Fruit fly (Drosophila melanogaster) whole organism, larva: ENCODE results near the gene Zasp66.

Experiments used
- noc ChIP-seq: fragments of 200-800 bp; sonication (Bioruptor generic); optimal IDR thresholded peaks from 3 replicates; lab custom pipeline; 2019; ENCODE audit warnings: missing biosample characterization, mild to moderate bottlenecking, missing genetic modification characterization, moderate library complexity

Zasp66 gene

DNA sequence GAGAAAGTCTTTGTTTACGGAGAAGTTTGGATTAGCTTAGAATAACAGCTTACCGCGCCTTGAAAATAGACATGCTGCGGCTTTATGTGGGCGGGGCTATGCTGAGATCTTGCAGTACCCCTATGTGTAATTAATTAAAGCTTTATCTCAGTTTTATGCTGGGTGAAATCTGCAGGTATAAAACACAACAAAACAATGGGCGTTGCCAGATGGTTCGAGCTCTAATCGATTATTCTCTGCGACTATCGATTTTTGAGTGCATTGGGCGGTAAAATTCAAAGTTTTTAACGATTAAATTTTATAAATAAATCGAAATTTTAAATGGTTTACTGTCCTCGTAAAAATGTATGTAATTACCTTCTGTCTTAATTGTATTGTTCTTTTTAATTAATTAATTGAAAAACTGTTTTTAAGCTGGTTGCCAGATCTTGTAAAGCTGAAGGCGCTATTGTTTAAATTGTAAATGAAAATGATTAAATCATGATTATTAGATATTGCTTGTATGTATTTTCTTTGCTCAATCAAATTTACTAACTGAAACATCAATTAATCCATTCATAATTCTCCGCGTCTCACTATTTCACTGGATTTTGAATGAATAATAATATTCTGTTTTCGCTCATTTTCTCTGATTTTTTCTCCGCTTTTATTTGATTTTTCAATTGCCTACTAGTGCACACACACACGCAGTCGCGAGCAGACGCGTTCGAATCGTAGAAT, at the start of gene Zasp66, which contains the start of gene GAPsec:
TSS of gene Zasp66 (plus strand) at position 670 of the 720 bp plus-strand sequence.
TSS of gene GAPsec (minus strand) at position 200 of the 720 bp plus-strand sequence.
- TF ChIP-seq noc (tag; lab: Kevin White, UChicago), result no peak

DNA sequence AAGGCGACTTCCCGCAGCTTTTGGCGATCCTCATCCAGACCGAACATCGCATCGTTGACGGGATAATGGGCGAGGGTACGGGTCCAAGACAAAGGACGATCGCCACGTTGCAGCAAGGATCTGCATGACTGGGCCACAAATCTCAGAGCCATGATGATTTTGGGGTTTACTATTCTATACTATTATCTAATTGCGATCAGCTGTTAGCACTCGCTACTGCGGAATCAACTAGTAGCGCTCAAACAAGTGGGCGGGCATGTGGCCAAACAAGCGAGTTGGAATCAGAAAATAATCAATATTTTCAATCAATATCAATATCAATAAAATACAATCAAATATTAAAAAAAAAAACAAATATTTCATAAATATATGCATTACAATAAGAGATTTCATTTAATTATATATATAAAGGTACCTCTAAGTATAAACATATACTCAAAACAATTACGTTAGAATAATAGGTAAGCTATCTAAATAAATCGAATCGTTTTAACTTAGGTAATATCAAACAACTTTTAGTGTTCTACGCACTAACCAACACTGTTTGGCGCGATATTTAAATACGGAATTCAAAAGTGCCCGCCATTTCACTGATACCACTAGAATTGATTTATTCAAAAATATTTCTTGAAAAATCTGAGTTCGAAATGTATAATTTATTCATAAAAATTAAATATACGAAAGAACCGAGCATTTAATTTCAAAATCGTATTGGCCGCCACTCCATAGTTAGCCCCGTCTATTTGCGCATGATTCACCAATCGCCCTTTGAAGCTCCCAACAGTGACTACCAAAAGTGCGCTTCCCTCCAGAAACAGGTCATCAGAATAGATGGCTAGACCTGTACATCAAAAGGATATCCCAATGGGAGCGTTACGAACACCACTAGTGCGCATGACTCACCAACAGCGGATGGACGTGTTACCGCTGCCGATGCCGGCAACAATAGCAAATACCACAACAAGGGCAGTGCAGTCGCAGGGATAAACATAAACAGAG, 48.0 kb upstream of the Zasp66 start, which contains the start of the genes CG6638 and CG43078:
TSS of gene CG6638 (minus strand) at position 235 of the 999 bp plus-strand sequence.
TSS of gene CG43078 (plus strand) at position 965 of the 999 bp plus-strand sequence.
- no peak for TF ChIP-seq noc (tag; lab: Kevin White, UChicago)

DNA sequence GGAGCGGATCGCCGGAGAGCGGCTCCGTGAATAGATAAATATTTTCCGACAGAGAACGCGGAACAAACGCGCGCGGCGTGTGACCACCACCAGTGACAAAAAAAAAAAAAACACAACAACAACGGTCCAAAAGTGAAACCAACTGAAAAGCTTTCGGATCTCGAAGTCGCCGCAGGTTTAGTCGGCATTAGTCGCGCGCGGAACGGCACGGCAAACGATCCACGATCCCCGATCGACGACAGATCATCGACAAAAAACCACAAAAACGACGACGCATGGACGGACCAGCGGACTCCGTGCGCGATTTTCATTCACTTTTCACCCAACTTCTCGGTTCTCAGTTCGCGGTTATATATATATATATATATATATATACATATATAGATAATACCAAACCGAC, 45.7 kb upstream of the Zasp66 start:
- TF ChIP-seq noc (tag; lab: Kevin White, UChicago), result no peak

DNA sequence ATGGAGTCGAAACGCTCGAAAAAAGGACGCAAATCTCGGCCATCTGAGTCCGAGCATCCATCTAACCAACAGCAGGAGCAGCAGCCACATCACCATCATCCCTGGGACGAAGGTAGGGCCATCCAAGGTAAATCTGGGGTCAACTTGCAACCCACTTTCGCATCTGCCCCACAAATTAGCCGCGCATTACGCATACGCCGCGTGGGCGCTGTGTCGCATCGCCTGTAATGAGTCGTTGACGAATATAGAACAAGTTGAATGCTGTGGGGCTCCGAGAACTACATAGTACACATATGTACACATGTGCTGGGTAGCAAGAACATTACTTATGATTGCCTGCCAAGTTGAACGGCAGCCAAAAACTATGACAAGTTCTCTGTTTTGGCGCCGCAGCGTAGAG, 44.7 kb upstream of the Zasp66 start:
- TF ChIP-seq noc (tag; lab: Kevin White, UChicago), result no peak

DNA sequence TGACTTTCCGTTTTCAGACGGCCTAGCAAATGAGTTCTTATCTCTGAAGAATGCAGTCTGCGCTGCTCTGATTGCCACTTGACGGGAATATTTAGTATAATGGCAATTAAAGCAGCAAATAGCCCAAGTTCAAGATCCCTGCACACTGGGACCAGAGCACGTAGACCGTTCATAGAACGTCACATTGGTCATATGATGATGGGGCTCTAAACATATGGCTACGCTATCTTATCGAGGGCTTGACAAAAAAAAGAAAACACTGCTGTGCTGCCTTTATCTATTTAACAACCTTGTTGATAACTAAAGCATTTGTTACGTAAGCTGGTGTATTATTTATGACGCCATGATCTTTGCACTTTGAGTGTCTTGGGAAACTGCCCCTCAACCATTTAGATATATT, 43.4 kb upstream of the Zasp66 start:
- peak; percentile 37 for TF ChIP-seq noc (tag; lab: Kevin White, UChicago)

DNA sequence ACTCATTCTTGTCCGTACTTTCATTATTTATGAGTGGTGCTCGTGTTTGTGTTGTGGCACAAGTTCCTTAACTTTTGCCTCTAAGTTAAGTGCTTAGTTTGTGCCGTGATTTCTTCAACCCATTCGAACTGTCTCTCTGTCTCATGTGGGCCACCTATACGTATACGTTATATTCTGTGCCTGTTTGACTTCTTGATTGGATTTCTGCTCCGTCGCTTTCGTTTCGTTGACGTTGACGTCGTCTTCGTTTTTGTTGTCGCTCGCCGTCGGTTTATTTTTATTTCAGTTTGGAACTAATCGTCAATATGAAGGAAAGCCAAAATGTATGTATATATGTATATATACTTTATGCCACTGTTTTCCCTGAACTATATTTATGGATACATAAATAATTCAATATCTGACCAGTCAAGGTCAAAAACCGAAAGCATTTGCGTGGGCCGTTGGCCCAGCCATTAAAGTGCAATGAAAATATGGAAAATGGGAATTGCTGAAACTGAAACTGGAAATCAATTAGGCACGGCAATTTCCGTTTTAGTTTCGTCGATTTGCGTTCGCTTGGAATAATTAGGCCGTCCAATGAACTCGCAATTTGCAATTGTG, 42.0 kb upstream of the Zasp66 start:
- TF ChIP-seq noc (tag; lab: Kevin White, UChicago), result no peak

DNA sequence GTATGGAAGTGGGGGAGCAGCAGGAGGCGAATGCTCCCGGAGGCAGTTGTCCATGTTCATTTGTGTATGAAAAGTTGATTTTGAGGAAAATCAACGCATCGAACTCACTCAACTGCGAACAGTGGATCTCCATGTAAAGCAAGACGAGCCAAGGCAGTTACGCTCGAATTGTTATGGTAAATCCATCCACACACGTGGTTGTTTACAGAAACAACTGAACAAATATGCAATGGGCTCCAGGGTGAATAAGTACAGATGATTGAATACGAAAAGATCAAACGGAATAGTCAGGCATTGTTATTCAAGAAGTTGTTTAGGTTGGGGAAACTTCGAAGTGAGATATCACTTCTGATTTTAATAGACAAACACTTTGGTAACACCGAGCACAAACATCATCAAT, 40.1 kb upstream of the Zasp66 start:
- TF ChIP-seq noc (tag; lab: Kevin White, UChicago), result no peak

DNA sequence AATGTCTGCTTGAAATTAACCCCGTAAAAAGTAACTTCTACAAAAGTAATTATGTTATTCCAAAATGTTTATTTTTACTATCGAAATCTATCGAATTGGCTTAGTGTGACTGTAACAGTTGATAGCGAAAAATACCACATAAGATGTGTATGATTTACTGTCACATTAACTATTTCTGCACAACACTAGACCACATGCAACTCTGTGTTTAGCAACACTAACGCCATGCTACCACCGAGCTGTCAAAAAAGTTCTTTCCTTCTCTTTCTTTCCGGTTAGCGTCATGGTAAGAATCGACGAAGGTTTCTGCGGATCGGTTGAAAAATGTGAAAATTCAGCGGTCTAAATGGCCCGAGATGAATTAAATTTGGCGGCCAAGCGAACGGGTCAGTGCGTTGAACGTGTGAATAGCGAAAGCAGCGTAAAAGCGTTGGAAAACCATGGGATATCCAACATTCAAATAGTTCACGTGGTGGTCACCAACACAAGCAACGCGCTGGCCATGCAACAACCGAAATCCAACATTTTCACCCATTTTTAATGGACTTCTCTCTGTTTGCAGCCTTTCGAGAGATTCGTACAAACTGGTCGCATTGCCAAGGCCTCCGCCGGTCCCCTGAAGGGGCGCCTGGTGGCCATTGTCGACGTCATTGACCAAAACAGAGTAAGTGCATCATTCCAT, 23.3 kb upstream of the Zasp66 start, which contains the start of the genes Nelf-E and RpL14:
TSS of gene Nelf-E (minus strand) at position 128 of the 682 bp plus-strand sequence.
TSS of gene RpL14 (plus strand) at position 255 of the 682 bp plus-strand sequence.
- peak; percentile 85 for TF ChIP-seq noc (tag; lab: Kevin White, UChicago)

DNA sequence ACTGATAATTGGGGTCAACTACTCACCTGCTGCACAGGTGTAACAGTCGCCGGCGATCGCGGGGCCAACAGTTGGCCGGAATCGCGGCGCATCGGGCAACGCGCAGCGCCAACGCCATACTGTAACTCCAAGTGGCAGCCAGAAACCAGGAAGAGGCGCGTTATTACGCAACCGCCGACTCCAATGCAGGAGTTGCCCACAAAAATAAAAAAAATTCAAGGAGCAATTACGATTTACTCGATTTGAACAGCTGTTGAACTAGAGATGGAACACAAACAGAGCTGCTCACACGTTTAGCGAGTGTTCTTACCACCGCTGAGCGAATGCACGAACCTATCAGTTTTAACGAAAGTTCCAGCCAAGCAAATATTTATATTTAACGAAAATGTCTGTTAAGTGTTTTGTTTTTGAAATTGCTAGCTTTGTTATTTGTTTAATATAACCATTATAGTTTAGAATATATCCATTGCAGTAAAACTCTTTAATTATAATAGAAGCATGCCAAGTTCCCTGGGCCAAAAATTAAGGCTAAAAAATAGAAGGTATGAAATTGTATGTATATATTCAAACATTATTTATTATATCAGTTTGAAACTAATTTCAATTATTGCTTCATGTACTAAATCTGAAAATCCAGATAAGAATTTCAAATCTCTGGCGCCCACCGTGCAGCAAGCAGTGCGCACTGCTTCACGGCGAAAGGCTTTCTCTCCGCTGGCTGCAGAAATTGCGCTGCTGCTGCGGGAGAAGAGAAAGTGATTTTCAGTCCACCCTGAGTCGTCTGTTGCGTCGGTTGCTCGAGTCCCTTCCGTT, 20.1 kb upstream of the Zasp66 start, which contains the start of the genes CG5989 and CG6282:
TSS of gene CG5989 (minus strand) at position 270 of the 813 bp plus-strand sequence.
TSS of gene CG6282 (plus strand) at position 778 of the 813 bp plus-strand sequence.
- TF ChIP-seq noc (tag; lab: Kevin White, UChicago), result no peak

DNA sequence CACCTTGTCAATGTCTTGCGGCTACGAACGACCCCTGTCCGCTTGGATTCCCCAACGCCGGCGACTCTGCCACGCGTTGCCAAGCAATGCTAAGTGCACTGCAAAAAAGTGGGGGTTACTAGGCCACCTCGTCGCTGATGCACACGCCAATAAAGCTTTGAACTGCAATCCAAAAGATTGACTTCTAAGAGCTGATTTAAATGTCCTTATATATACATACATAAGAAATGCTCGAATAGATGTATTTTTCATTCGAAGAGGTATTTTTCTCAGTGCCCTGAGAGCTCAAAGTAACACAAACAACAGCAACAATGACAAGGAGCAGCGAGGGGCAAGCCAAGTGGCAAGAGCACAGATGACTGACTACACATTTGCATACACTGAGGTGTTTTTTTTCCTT, 16.7 kb upstream of the Zasp66 start:
- no peak for TF ChIP-seq noc (tag; lab: Kevin White, UChicago)

DNA sequence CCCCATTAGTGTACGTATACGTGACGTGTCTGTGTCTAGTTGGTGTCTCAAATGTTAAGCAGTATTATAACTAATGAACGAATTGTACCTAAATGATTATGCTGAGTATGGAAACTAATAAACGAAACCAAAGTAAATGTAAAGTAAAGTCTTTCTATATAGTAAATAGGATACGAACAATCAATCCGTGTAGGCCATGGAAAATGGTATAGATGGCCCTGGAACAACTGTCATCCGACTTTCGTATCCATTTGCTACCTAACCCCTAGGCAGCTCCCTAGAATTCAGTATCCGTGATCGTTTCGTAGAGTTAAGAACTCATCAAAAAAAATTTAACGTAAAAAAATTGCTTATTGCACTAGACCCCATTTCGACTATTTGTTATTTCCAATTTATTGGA, 7.2 kb upstream of the Zasp66 start, which contains the start of gene S-Lap1:
TSS of gene S-Lap1 (plus strand) at position 301 of the 400 bp plus-strand sequence.
- no peak for TF ChIP-seq noc (tag; lab: Kevin White, UChicago)

DNA sequence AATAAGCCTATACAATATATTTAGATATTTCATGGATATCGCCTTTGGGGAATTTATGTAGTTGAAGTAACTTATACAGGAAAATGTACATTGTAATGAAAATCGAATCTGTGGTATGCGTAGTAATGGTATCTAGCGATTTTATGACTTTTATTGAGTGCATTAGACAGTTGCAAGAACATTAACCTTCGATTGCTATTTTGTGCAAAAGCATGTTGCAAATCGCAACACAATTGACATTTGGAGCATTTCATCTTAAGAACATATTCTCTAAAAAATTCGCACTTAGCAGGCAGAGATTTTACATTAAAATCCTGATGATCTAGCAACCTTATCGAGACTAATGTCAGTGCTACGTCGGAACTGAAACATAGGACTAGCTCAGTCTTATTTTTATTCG, 4.6 kb upstream of the Zasp66 start, which contains the start of gene S-Lap2:
TSS of gene S-Lap2 (plus strand) at position 301 of the 400 bp plus-strand sequence.
- no peak for TF ChIP-seq noc (tag; lab: Kevin White, UChicago)

DNA sequence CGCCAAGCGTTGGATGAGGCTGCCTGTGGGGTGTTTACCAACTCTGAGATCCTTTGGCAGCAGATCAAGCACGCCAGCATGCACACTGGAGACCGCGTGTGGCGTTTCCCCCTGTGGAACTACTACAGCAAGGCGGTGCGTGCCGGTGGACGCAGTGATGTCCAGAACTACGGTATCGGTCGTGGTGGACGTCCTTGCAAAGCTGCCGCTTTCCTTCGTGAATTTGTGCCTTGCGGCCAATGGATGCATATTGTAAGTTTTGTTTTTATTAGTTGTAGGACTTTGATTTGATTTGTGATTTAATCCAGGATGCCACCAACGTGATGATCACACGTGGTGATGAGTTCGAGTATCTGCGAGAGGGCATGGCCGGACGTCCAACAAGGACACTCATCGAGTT, 2.7 kb upstream of the Zasp66 start:
- TF ChIP-seq noc (tag; lab: Kevin White, UChicago), result no peak
